Worm (Caenorhabditis elegans): ENCODE results near the gene F35B12.9.

DNA sequence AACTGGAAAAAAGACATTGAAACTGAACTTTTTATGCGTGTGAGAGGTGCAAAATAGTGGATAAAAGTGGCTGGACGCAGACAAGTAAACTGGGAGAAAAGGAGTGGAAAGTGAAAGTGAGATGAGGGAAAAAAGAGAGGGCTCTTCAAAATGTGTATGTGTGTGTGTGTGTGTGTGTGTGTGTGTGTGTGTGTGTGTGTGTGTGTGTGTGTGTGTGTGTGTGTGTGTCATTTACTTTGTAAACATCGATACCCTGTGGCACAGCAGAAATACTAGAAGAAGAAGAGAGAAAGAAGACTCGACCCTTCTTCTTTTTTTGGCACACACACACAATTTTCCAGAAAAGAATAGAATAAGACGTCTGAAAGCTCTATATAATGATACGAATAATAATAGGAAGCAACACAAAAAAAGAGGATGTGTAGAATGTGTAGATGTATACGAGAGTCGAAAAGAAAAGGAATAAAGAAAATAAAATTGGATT lies 37.7 kb downstream of the F35B12.9 start:
- no peak for TF ChIP-seq cog-1 (tag; optimal IDR thresholded peaks at IDR 0.05)
- no peak for TF ChIP-seq med-1 (GFP tag; optimal IDR thresholded peaks at IDR 0.05; ENCODE audit: insufficient read depth)
- no peak for TF ChIP-seq flt-1 (GFP tag; IDR thresholded peaks at IDR 0.05)
- no peak for TF ChIP-seq tab-1 (GFP tag; IDR thresholded peaks at IDR 0.05)
